Worm (Caenorhabditis elegans) whole organism, young adult: ENCODE measurements around the gene C17C3.6.

Experiments
- B0261.1 ChIP-seq: sonication (generic microtip); optimal IDR thresholded peaks from 2 replicates; lab custom pipeline; 2016; ENCODE audit warnings: mild to moderate bottlenecking, missing genetic modification characterization, moderate library complexity, missing compliant biosample characterization
- F22D6.2 ChIP-seq: sonication (generic microtip); optimal IDR thresholded peaks from 2 replicates; lab custom pipeline; 2016; ENCODE audit warnings: mild to moderate bottlenecking, missing genetic modification characterization, missing compliant biosample characterization
- F23B12.7 ChIP-seq: sonication (generic microtip); optimal IDR thresholded peaks from 2 replicates; lab custom pipeline; 2017; ENCODE audit warnings: missing genetic modification characterization, mild to moderate bottlenecking, missing compliant biosample characterization, antibody characterized with exemption, moderate library complexity; ENCODE audit not compliant: insufficient read depth
- F39B2.1 ChIP-seq: fragments of 200-800 bp; sonication (Bioruptor generic); IDR thresholded peaks from 2 replicates; pipeline ENCODE4 v1.3.6; 2022; ENCODE audit warnings: missing genetic modification reagents, missing genetic modification characterization, missing compliant biosample characterization
- F52B5.7 ChIP-seq: sonication (generic microtip); optimal IDR thresholded peaks from 2 replicates; lab custom pipeline; 2016; ENCODE audit warnings: mild to moderate bottlenecking, missing genetic modification characterization, missing compliant biosample characterization
- F57C9.4 ChIP-seq: sonication (generic microtip); optimal IDR thresholded peaks from 2 replicates; lab custom pipeline; 2017; ENCODE audit warnings: mild to moderate bottlenecking, missing genetic modification characterization, missing compliant biosample characterization
- Y53G8AR.9 ChIP-seq: fragments of 200-800 bp; sonication (Bioruptor generic); conservative IDR thresholded peaks from 2 replicates; pipeline ENCODE4 v1.3.6; 2022; ENCODE audit warnings: missing genetic modification reagents, missing genetic modification characterization, missing compliant biosample characterization
- Y95B8A.8 ChIP-seq: fragments of 200-800 bp; sonication (Bioruptor generic); IDR thresholded peaks from 2 replicates; pipeline ENCODE4 v1.3.6; 2022; ENCODE audit warnings: missing genetic modification reagents, missing genetic modification characterization, missing compliant biosample characterization
- ZK185.1 ChIP-seq: sonication (generic microtip); optimal IDR thresholded peaks from 2 replicates; lab custom pipeline; 2016; ENCODE audit warnings: mild to moderate bottlenecking, missing genetic modification characterization, missing compliant biosample characterization; ENCODE audit not compliant: poor library complexity, severe bottlenecking
- atf-7 ChIP-seq: sonication (generic microtip); optimal IDR thresholded peaks from 2 replicates; lab custom pipeline; 2017; ENCODE audit warnings: mild to moderate bottlenecking, missing genetic modification characterization, missing compliant biosample characterization
- athp-1 ChIP-seq: sonication (generic microtip); optimal IDR thresholded peaks from 2 replicates; lab custom pipeline; 2017; ENCODE audit warnings: mild to moderate bottlenecking, missing genetic modification characterization, missing compliant biosample characterization
- bed-1 ChIP-seq: fragments of 200-800 bp; sonication (Bioruptor generic); IDR thresholded peaks from 2 replicates; pipeline ENCODE4 v1.3.6; 2022; ENCODE audit warnings: missing genetic modification reagents, missing genetic modification characterization, missing compliant biosample characterization
- ccch-3 ChIP-seq: fragments of 200-800 bp; sonication (Bioruptor generic); optimal IDR thresholded peaks from 2 replicates; lab custom pipeline; 2018; ENCODE audit warnings: mild to moderate bottlenecking, missing genetic modification characterization, missing compliant biosample characterization
- ceh-100 ChIP-seq: fragments of 200-800 bp; sonication (Bioruptor generic); IDR thresholded peaks from 2 replicates; pipeline ENCODE4 v1.3.6; 2022; ENCODE audit warnings: missing genetic modification reagents, missing genetic modification characterization, missing compliant biosample characterization
- ceh-27 ChIP-seq: fragments of 200-800 bp; sonication (Bioruptor generic); optimal IDR thresholded peaks from 2 replicates; lab custom pipeline; 2018; ENCODE audit warnings: mild to moderate bottlenecking, missing genetic modification characterization, moderate library complexity, missing compliant biosample characterization
- ceh-40 ChIP-seq: fragments of 200-800 bp; sonication (Bioruptor generic); IDR thresholded peaks from 2 replicates; pipeline ENCODE4 v1.3.6; 2022; ENCODE audit warnings: missing genetic modification characterization, missing compliant biosample characterization
- dox-1 ChIP-seq: fragments of 200-800 bp; sonication (Bioruptor generic); IDR thresholded peaks from 2 replicates; pipeline ENCODE4 v1.3.6; 2022; ENCODE audit warnings: missing genetic modification reagents, missing genetic modification characterization, missing compliant biosample characterization
- dpff-1 ChIP-seq: sonication (generic microtip); optimal IDR thresholded peaks from 2 replicates; lab custom pipeline; 2017; ENCODE audit warnings: mild to moderate bottlenecking, missing genetic modification characterization, missing compliant biosample characterization
- efl-1 ChIP-seq: fragments of 150-350 bp; optimal IDR thresholded peaks from 2 replicates; lab custom pipeline; 2014; ENCODE audit warnings: missing biosample characterization, missing genetic modification reagents, missing genetic modification characterization
- egl-44 ChIP-seq: fragments of 200-800 bp; sonication (Bioruptor generic); IDR thresholded peaks from 2 replicates; pipeline ENCODE4 v1.3.6; 2022; ENCODE audit warnings: missing genetic modification reagents, missing genetic modification characterization, missing compliant biosample characterization
- ekl-4 ChIP-seq: fragments of 200-800 bp; sonication (Bioruptor generic); IDR thresholded peaks from 2 replicates; pipeline ENCODE4 v1.3.6; 2022; ENCODE audit warnings: missing genetic modification reagents, missing genetic modification characterization, missing compliant biosample characterization
- ets-4 ChIP-seq: fragments of 200-800 bp; sonication (Bioruptor generic); optimal IDR thresholded peaks from 2 replicates; lab custom pipeline; 2018; ENCODE audit warnings: mild to moderate bottlenecking, missing genetic modification characterization, missing compliant biosample characterization
- fkh-3 ChIP-seq: sonication (generic microtip); optimal IDR thresholded peaks from 2 replicates; lab custom pipeline; 2016; ENCODE audit warnings: mild to moderate bottlenecking, missing genetic modification characterization, missing compliant biosample characterization
- hmg-1.2 ChIP-seq: fragments of 200-800 bp; sonication (Bioruptor generic); IDR thresholded peaks from 2 replicates; pipeline ENCODE4 v1.3.6; 2022; ENCODE audit warnings: missing genetic modification reagents, missing genetic modification characterization, missing compliant biosample characterization
- lag-1 ChIP-seq: fragments of 200-800 bp; sonication (Bioruptor generic); IDR thresholded peaks from 2 replicates; pipeline ENCODE4 v1.3.6; 2022; ENCODE audit warnings: missing genetic modification reagents, missing genetic modification characterization, missing compliant biosample characterization
- lin-54 ChIP-seq: fragments of 200-800 bp; sonication (Bioruptor generic); optimal IDR thresholded peaks from 2 replicates; lab custom pipeline; 2018; ENCODE audit warnings: mild to moderate bottlenecking, missing genetic modification characterization, missing compliant biosample characterization
- lsl-1 ChIP-seq: fragments of 200-800 bp; sonication (Bioruptor generic); optimal IDR thresholded peaks from 2 replicates; lab custom pipeline; 2018; ENCODE audit warnings: mild to moderate bottlenecking, missing genetic modification characterization, moderate library complexity, missing compliant biosample characterization
- madf-10 ChIP-seq: sonication (generic microtip); optimal IDR thresholded peaks from 2 replicates; lab custom pipeline; 2016; ENCODE audit warnings: mild to moderate bottlenecking, missing genetic modification characterization, missing compliant biosample characterization
- madf-3 ChIP-seq: fragments of 200-800 bp; sonication (Bioruptor generic); IDR thresholded peaks from 2 replicates; pipeline ENCODE4 v1.3.6; 2022; ENCODE audit warnings: missing genetic modification reagents, missing genetic modification characterization, missing compliant biosample characterization
- madf-6 ChIP-seq: fragments of 200-800 bp; sonication (Bioruptor generic); IDR thresholded peaks from 2 replicates; pipeline ENCODE4 v1.3.6; 2022; ENCODE audit warnings: missing genetic modification reagents, missing genetic modification characterization, missing compliant biosample characterization
- nfya-1 ChIP-seq: sonication (generic microtip); optimal IDR thresholded peaks from 2 replicates; lab custom pipeline; 2017; ENCODE audit warnings: antibody characterized with exemption, missing compliant biosample characterization, missing genetic modification characterization, borderline replicate concordance; ENCODE audit not compliant: insufficient read depth
- nfya-2 ChIP-seq: fragments of 200-800 bp; sonication (Bioruptor generic); IDR thresholded peaks from 2 replicates; pipeline ENCODE4 v1.3.6; 2022; ENCODE audit warnings: missing genetic modification reagents, missing genetic modification characterization, missing compliant biosample characterization
- nfyb-1 ChIP-seq: fragments of 200-800 bp; sonication (Bioruptor generic); IDR thresholded peaks from 2 replicates; pipeline ENCODE4 v1.3.6; 2022; ENCODE audit warnings: missing genetic modification reagents, missing genetic modification characterization, missing compliant biosample characterization
- nhr-120 ChIP-seq: fragments of 200-800 bp; sonication (Bioruptor generic); IDR thresholded peaks from 2 replicates; pipeline ENCODE4 v1.3.6; 2022; ENCODE audit warnings: missing genetic modification characterization, missing compliant biosample characterization
- pbrm-1 ChIP-seq: fragments of 200-800 bp; sonication (Bioruptor generic); IDR thresholded peaks from 2 replicates; pipeline ENCODE4 v1.3.6; 2022; ENCODE audit warnings: missing genetic modification reagents, missing genetic modification characterization, missing compliant biosample characterization
- rcor-1 ChIP-seq: fragments of 200-800 bp; sonication (Bioruptor generic); IDR thresholded peaks from 2 replicates; pipeline ENCODE4 v1.3.6; 2022; ENCODE audit warnings: missing genetic modification reagents, missing genetic modification characterization, missing compliant biosample characterization
- repo-1 ChIP-seq: sonication (generic microtip); optimal IDR thresholded peaks from 2 replicates; lab custom pipeline; 2017; ENCODE audit warnings: mild to moderate bottlenecking, missing genetic modification characterization, missing compliant biosample characterization
- snpc-1.3 ChIP-seq: sonication (generic microtip); optimal IDR thresholded peaks from 2 replicates; lab custom pipeline; 2017; ENCODE audit warnings: missing genetic modification characterization, mild to moderate bottlenecking, missing compliant biosample characterization, antibody characterized with exemption, moderate library complexity, missing genotype, missing genetic modification reagents; ENCODE audit not compliant: insufficient read depth
- snpc-3.4 ChIP-seq: sonication (generic microtip); optimal IDR thresholded peaks from 2 replicates; lab custom pipeline; 2017; ENCODE audit warnings: missing genetic modification characterization, mild to moderate bottlenecking, missing compliant biosample characterization, antibody characterized with exemption, moderate library complexity, missing genotype, missing genetic modification reagents
- tbx-9 ChIP-seq: sonication (generic microtip); optimal IDR thresholded peaks from 2 replicates; lab custom pipeline; 2016; ENCODE audit warnings: borderline replicate concordance, missing genetic modification characterization, inconsistent platforms, missing compliant biosample characterization
- tlf-1 ChIP-seq: fragments of 200-800 bp; sonication (Bioruptor generic); optimal IDR thresholded peaks from 2 replicates; lab custom pipeline; 2018; ENCODE audit warnings: mild to moderate bottlenecking, missing genetic modification characterization, missing compliant biosample characterization
- xnd-1 ChIP-seq: sonication (generic microtip); optimal IDR thresholded peaks from 2 replicates; lab custom pipeline; 2016; ENCODE audit warnings: missing genotype, missing genetic modification reagents, missing genetic modification characterization, missing compliant biosample characterization
- zfh-2 ChIP-seq: fragments of 200-800 bp; sonication (Bioruptor generic); conservative IDR thresholded peaks from 2 replicates; pipeline ENCODE4 v1.3.6; 2022; ENCODE audit warnings: missing genetic modification reagents, missing genetic modification characterization, missing compliant biosample characterization
- zim-3 ChIP-seq: sonication (generic microtip); optimal IDR thresholded peaks from 2 replicates; lab custom pipeline; 2017; ENCODE audit warnings: mild to moderate bottlenecking, missing genetic modification characterization, moderate library complexity, missing compliant biosample characterization
- ztf-18 ChIP-seq: sonication (generic microtip); optimal IDR thresholded peaks from 2 replicates; lab custom pipeline; 2016; ENCODE audit warnings: missing genotype, mild to moderate bottlenecking, missing genetic modification characterization, missing compliant biosample characterization
- ztf-28 ChIP-seq: fragments of 200-800 bp; sonication (Bioruptor generic); IDR thresholded peaks from 2 replicates; pipeline ENCODE4 v1.3.6; 2022; ENCODE audit warnings: missing genetic modification reagents, missing genetic modification characterization, missing compliant biosample characterization
- ztf-6 ChIP-seq: fragments of 200-800 bp; sonication (Bioruptor generic); IDR thresholded peaks from 2 replicates; pipeline ENCODE4 v1.3.6; 2022; ENCODE audit warnings: missing genetic modification reagents, missing genetic modification characterization, missing compliant biosample characterization

The C17C3.6 gene

ce11 chrII:5599326-5600044, 49.6 kb downstream of the C17C3.6 start, which contains the start of gene C17G10.10:
Gene C17G10.10, minus strand, starts transcription at chrII:5599376.
- TF ChIP-seq madf-10: peak; percentile 28
- TF ChIP-seq Y95B8A.8 (GFP tag; lab: Robert Waterston, UW): 0 out of 2 replicates have a peak, but pooled peaks have one; percentile 61
- TF ChIP-seq ccch-3 (GFP tag; lab: Kevin White, UChicago): no peak
- no peak for TF ChIP-seq athp-1 (tag; lab: Kevin White, UChicago)
- TF ChIP-seq ceh-40 (GFP tag; lab: Robert Waterston, UW): no peak
- peak; percentile 40 for TF ChIP-seq atf-7 (tag; lab: Kevin White, UChicago)
- peak; percentile 73; the same call in 1 of the 2 replicates for TF ChIP-seq ekl-4 (GFP tag; lab: Robert Waterston, UW)
- TF ChIP-seq snpc-1.3 (tag; lab: Kevin White, UChicago): peak; percentile 87
- peak; percentile 14 for TF ChIP-seq ztf-18 (tag; lab: Kevin White, UChicago)
- TF ChIP-seq madf-6 (GFP tag; lab: Robert Waterston, UW): peak; percentile 81
- peak; percentile 57 for TF ChIP-seq xnd-1 (tag; lab: Kevin White, UChicago)
- TF ChIP-seq lag-1 (GFP tag; lab: Robert Waterston, UW): no peak
- TF ChIP-seq fkh-3 (tag; lab: Kevin White, UChicago): peak; percentile 58
- no peak for TF ChIP-seq ztf-28 (GFP tag; lab: Robert Waterston, UW)
- peak; percentile 34 for TF ChIP-seq tlf-1
- peak; percentile 9 for TF ChIP-seq B0261.1 (tag; lab: Kevin White, UChicago)
- no peak for TF ChIP-seq nfya-1 (tag; lab: Kevin White, UChicago)
- peak; percentile 75 for TF ChIP-seq ceh-100
- peak; percentile 78 for TF ChIP-seq repo-1 (tag; lab: Kevin White, UChicago)
- no peak for TF ChIP-seq ets-4 (GFP tag; lab: Kevin White, UChicago)
- peak; percentile 8 for TF ChIP-seq zim-3
- TF ChIP-seq nfya-2: no peak
- peak; percentile 66 for TF ChIP-seq rcor-1 (GFP tag; lab: Robert Waterston, UW)
- TF ChIP-seq madf-3: 0 out of 2 replicates have a peak, but pooled peaks have one; percentile 13
- TF ChIP-seq F52B5.7: no peak
- TF ChIP-seq nhr-120 (GFP tag; lab: Robert Waterston, UW): no peak
- TF ChIP-seq zfh-2: no peak
- TF ChIP-seq bed-1 (GFP tag; lab: Robert Waterston, UW): no peak
- TF ChIP-seq hmg-1.2 (GFP tag; lab: Robert Waterston, UW): peak; percentile 90
- TF ChIP-seq snpc-3.4 (tag; lab: Kevin White, UChicago): peak; percentile 97
- peak; percentile 64; the same call in 1 of the 2 replicates for TF ChIP-seq Y53G8AR.9 (GFP tag; lab: Robert Waterston, UW)
- TF ChIP-seq lsl-1 (GFP tag; lab: Kevin White, UChicago): peak; percentile 72
- 0 out of 2 replicates have a peak, but pooled peaks have one; percentile 13 for TF ChIP-seq egl-44 (GFP tag; lab: Robert Waterston, UW)
- peak; percentile 21 for TF ChIP-seq efl-1
- peak; percentile 19 for TF ChIP-seq F22D6.2 (tag; lab: Kevin White, UChicago)
- peak; percentile 79 for TF ChIP-seq dox-1 (GFP tag; lab: Robert Waterston, UW)
- TF ChIP-seq ZK185.1 (tag; lab: Kevin White, UChicago): peak; percentile 76
- no peak for TF ChIP-seq dpff-1 (tag; lab: Kevin White, UChicago)
- peak; percentile 49 for TF ChIP-seq lin-54 (GFP tag; lab: Kevin White, UChicago)
- TF ChIP-seq F57C9.4 (tag; lab: Kevin White, UChicago): no peak
- peak; percentile 89 for TF ChIP-seq pbrm-1 (GFP tag; lab: Robert Waterston, UW)
- TF ChIP-seq F39B2.1: 0 out of 2 replicates have a peak, but pooled peaks have one; percentile 37
- no peak for TF ChIP-seq tbx-9
- peak; percentile 89 for TF ChIP-seq nfyb-1 (GFP tag; lab: Robert Waterston, UW)
- no peak for TF ChIP-seq ztf-6 (GFP tag; lab: Robert Waterston, UW)
- TF ChIP-seq F23B12.7 (tag; lab: Kevin White, UChicago): peak; percentile 77
- TF ChIP-seq ceh-27: peak; percentile 4
